In the genomic region with DNA sequence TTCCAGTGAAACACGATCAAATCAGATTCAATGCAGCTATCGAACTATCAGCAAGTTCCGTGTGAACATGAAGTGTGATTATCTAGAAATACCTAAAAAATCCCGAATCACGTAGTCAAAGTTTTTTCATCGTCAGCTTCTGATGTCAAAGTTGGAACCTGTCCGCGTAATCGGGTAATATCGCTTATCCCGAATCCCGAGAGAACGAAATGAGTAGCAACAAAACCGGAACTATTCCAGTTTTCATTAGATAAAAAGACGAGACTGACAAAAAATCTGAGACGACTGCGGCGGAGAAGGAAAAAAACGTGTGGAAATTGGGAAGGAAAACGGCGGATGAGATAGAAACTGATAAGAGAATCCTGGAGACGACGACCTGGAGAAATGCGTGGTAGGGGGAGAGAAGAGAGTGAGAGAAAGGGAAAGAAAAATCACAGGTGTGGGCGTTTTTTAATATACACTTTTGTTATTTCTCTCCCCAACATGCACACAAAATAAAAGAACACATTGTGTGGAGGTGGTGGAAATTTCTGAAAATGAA, we compare ENCODE assay signal across 1 worm cellular context.
TF ChIP-seq lines count a peak whose summit lies in the region.

No protein-coding gene starts in this region.

TF ChIP-seq in whole organism, L4 larva, 104 proteins besides CTCF, POLR2A, EP300 and RAD21 (continued from another document):
- peak; percentile 3 for TF ChIP-seq dve-1 (tag; optimal IDR thresholded peaks at IDR 0.05; lab: Kevin White, UChicago; ENCODE audit: insufficient read depth)
- TF ChIP-seq hlh-11 (tag; optimal IDR thresholded peaks at IDR 0.05; lab: Kevin White, UChicago): peak; percentile 75
- peak; percentile 6 for TF ChIP-seq ama-1 (optimal IDR thresholded peaks at IDR 0.05; lab: Kevin White, UChicago)
- TF ChIP-seq Y5F2A.4 (GFP tag; optimal IDR thresholded peaks at IDR 0.05; lab: Kevin White, UChicago): no peak
- TF ChIP-seq nhr-41 (GFP tag; IDR thresholded peaks at IDR 0.05; lab: Robert Waterston, UW): no peak
- no peak for TF ChIP-seq D1046.2 (GFP tag; IDR thresholded peaks at IDR 0.05; lab: Robert Waterston, UW)
- TF ChIP-seq lim-7 (GFP tag; IDR thresholded peaks at IDR 0.05; lab: Robert Waterston, UW): no peak
- peak; percentile 24 for TF ChIP-seq nhr-11 (tag; optimal IDR thresholded peaks at IDR 0.05; lab: Kevin White, UChicago)
- peak; percentile 48 for TF ChIP-seq mxl-3 (GFP tag; optimal IDR thresholded peaks at IDR 0.05; lab: Kevin White, UChicago)
- peak in 1 of 2 experiments; percentile 0 for TF ChIP-seq hif-1 (tag; optimal IDR thresholded peaks at IDR 0.05; lab: Kevin White, UChicago)
- no peak for TF ChIP-seq nhr-237 (tag; optimal IDR thresholded peaks at IDR 0.05; lab: Kevin White, UChicago)
- peak in 1 of 2 experiments; percentile 91 for TF ChIP-seq unc-62 (GFP tag; optimal IDR thresholded peaks at IDR 0.05 in 1 of 2; lab: Kevin White, UChicago)
- TF ChIP-seq unc-62 (tag; optimal IDR thresholded peaks at IDR 0.05; lab: Kevin White, UChicago): no peak
- TF ChIP-seq pqm-1 (tag; optimal IDR thresholded peaks at IDR 0.05; lab: Kevin White, UChicago): peak; percentile 41
- no peak for TF ChIP-seq unc-130 (GFP tag; optimal IDR thresholded peaks at IDR 0.05; lab: Kevin White, UChicago)
- peak; percentile 17 for TF ChIP-seq mes-2 (tag; optimal IDR thresholded peaks at IDR 0.05; lab: Kevin White, UChicago; ENCODE audit: poor library complexity, severe bottlenecking)
